Fruit fly (Drosophila melanogaster): ENCODE measurements around the gene Brf.

The Brf gene

dm6 chr3R:17391313-17391845 is at the start of gene Brf, which contains the start of gene sds22 (continued):
- peak; percentile 81 for TF ChIP-seq CG17802 (tag; optimal IDR thresholded peaks at IDR 0.05)
- peak; percentile 60; the same call in 1 of the 2 replicates for TF ChIP-seq aop (GFP tag; IDR thresholded peaks at IDR 0.05)
- no peak for TF ChIP-seq ato (GFP tag; IDR thresholded peaks at IDR 0.05; ENCODE audit: partially characterized antibody)
- peak; percentile 98 for TF ChIP-seq row (GFP tag; IDR thresholded peaks at IDR 0.05)
- TF ChIP-seq Mad (GFP tag; optimal IDR thresholded peaks at IDR 0.05) = peak; percentile 93
- no peak for TF ChIP-seq CkIIα-i1 (GFP tag; IDR thresholded peaks at IDR 0.05)
- TF ChIP-seq tin (GFP tag; optimal IDR thresholded peaks at IDR 0.05) = peak; percentile 98
- TF ChIP-seq MBD-R2 (GFP tag; IDR thresholded peaks at IDR 0.05) = peak; percentile 94
- 0 out of 2 replicates have a peak, but pooled peaks have one; percentile 47 for TF ChIP-seq CG16779 (GFP tag; IDR thresholded peaks at IDR 0.05)
- TF ChIP-seq cas (GFP tag; IDR thresholded peaks at IDR 0.05) = peak; percentile 67
- peak; percentile 96 for TF ChIP-seq ems (GFP tag; optimal IDR thresholded peaks at IDR 0.05)
- TF ChIP-seq CG31441 (GFP tag; IDR thresholded peaks at IDR 0.05) = peak; percentile 94
- peak; percentile 67 for TF ChIP-seq fd102C (GFP tag; optimal IDR thresholded peaks at IDR 0.05)
- TF ChIP-seq TFAM (GFP tag; optimal IDR thresholded peaks at IDR 0.05) = peak; percentile 67
- TF ChIP-seq lola (GFP tag; optimal IDR thresholded peaks at IDR 0.05) = peak in 1 of 3 experiments; percentile 97
- TF ChIP-seq pan (optimal IDR thresholded peaks at IDR 0.05) = no peak
- TF ChIP-seq pan (GFP tag; optimal IDR thresholded peaks at IDR 0.05 in 1 of 2, IDR thresholded peaks at IDR 0.05 in 1 of 2) = peak in 1 of 2 experiments; percentile 93
- peak; percentile 76 for TF ChIP-seq Gsc (GFP tag; IDR thresholded peaks at IDR 0.05)
- peak; percentile 90 for TF ChIP-seq H15 (GFP tag; IDR thresholded peaks at IDR 0.05)
- TF ChIP-seq Dad (GFP tag; optimal IDR thresholded peaks at IDR 0.05) = peak; percentile 95
- peak; percentile 93 for TF ChIP-seq Sox100B (GFP tag; optimal IDR thresholded peaks at IDR 0.05)
- TF ChIP-seq bbx (GFP tag; IDR thresholded peaks at IDR 0.05; ENCODE audit: partially characterized antibody) = peak; percentile 39; the same call in 1 of the 2 replicates
- TF ChIP-seq Side (GFP tag; optimal IDR thresholded peaks at IDR 0.05) = peak; percentile 94
- TF ChIP-seq CG17328 (GFP tag; IDR thresholded peaks at IDR 0.05) = peak; percentile 86
- TF ChIP-seq MESR4 (GFP tag; optimal IDR thresholded peaks at IDR 0.05) = peak; percentile 36
- peak; percentile 83 for TF ChIP-seq nom (GFP tag; optimal IDR thresholded peaks at IDR 0.05)
- TF ChIP-seq CG6813 (GFP tag; optimal IDR thresholded peaks at IDR 0.05) = peak; percentile 81
- TF ChIP-seq jing (GFP tag; optimal IDR thresholded peaks at IDR 0.05) = peak; percentile 86
- TF ChIP-seq NfI (GFP tag; optimal IDR thresholded peaks at IDR 0.05) = peak; percentile 96
- TF ChIP-seq otp (GFP tag; IDR thresholded peaks at IDR 0.05) = peak; percentile 79
- TF ChIP-seq Gug (GFP tag; IDR thresholded peaks at IDR 0.05) = peak; percentile 92
- TF ChIP-seq pfk (GFP tag; optimal IDR thresholded peaks at IDR 0.05) = peak; percentile 59
- TF ChIP-seq CG15011 (GFP tag; optimal IDR thresholded peaks at IDR 0.05) = peak; percentile 83
- peak; percentile 96 for TF ChIP-seq CG10147 (GFP tag; optimal IDR thresholded peaks at IDR 0.05)
- peak; percentile 97 for TF ChIP-seq ind (GFP tag; optimal IDR thresholded peaks at IDR 0.05)
- TF ChIP-seq Deaf1 (tag; optimal IDR thresholded peaks at IDR 0.05) = peak; percentile 75

- TF ChIP-seq Med (GFP tag) = no peak
- TF ChIP-seq HmgZ (tag; optimal IDR thresholded peaks at IDR 0.05) = no peak
- TF ChIP-seq CG9609 (GFP tag; optimal IDR thresholded peaks at IDR 0.05) = no peak
- no peak for TF ChIP-seq nau (GFP tag; optimal IDR thresholded peaks at IDR 0.05)
- TF ChIP-seq CG16863 (GFP tag; optimal IDR thresholded peaks at IDR 0.05) = no peak
- no peak for TF ChIP-seq CG34422 (GFP tag; IDR thresholded peaks at IDR 0.05)
- TF ChIP-seq CG16815 (GFP tag; optimal IDR thresholded peaks at IDR 0.05) = no peak
- no peak for TF ChIP-seq CG32532 (GFP tag; IDR thresholded peaks at IDR 0.05)
- no peak for TF ChIP-seq Xbp1 (GFP tag; optimal IDR thresholded peaks at IDR 0.05)
- TF ChIP-seq C15 (GFP tag; IDR thresholded peaks at IDR 0.05) = no peak
- no peak for TF ChIP-seq crol (GFP tag; IDR thresholded peaks at IDR 0.05)
- no peak for TF ChIP-seq Mrtf (GFP tag; IDR thresholded peaks at IDR 0.05)
- TF ChIP-seq Lpt (GFP tag; optimal IDR thresholded peaks at IDR 0.05) = no peak
- TF ChIP-seq lab (GFP tag; optimal IDR thresholded peaks at IDR 0.05) = no peak
- TF ChIP-seq NC2α (GFP tag; optimal IDR thresholded peaks at IDR 0.05) = no peak
- no peak for TF ChIP-seq CG12744 (GFP tag; optimal IDR thresholded peaks at IDR 0.05)
- TF ChIP-seq crc (GFP tag; optimal IDR thresholded peaks at IDR 0.05) = no peak
Measured at dm6 chr3R:17440628-17441027, 49.5 kb upstream of the Brf start, which contains the start of gene CG14331. CG14331 (minus strand) TSS chr3R:17440728.
